Worm (Caenorhabditis elegans): Measurements from ENCODE around the gene C12D8.13.

The C12D8.13 gene

ce11 chrV:10243105-10243504 lies 22.6 kb upstream of the C12D8.13 start, which contains the start of gene C12D8.9:
C12D8.9 (minus strand) TSS chrV:10243205.
- TF ChIP-seq nhr-77 (tag; optimal IDR thresholded peaks at IDR 0.05) (no peak), aly-2 (tag; optimal IDR thresholded peaks at IDR 0.05) (no peak), lin-13 (GFP tag; optimal IDR thresholded peaks at IDR 0.05) (no peak), mab-5 (tag; optimal IDR thresholded peaks at IDR 0.05) (no peak), ceh-82 (tag; optimal IDR thresholded peaks at IDR 0.05) (no peak), elt-1 (tag; optimal IDR thresholded peaks at IDR 0.05) (no peak), gmeb-1 (tag; optimal IDR thresholded peaks at IDR 0.05) (no peak), unc-55 (GFP tag; optimal IDR thresholded peaks at IDR 0.05) (no peak), ceh-16 (tag; optimal IDR thresholded peaks at IDR 0.05) (no peak), crh-2 (tag; optimal IDR thresholded peaks at IDR 0.05) (no peak), nhr-12 (tag; optimal IDR thresholded peaks at IDR 0.05) (no peak), nhr-25 (tag; optimal IDR thresholded peaks at IDR 0.05) (no peak), lin-11 (tag; optimal IDR thresholded peaks at IDR 0.05) (no peak)

- no peak for TF ChIP-seq nhr-10 (tag; optimal IDR thresholded peaks at IDR 0.05)
- TF ChIP-seq snpc-4 (tag; optimal IDR thresholded peaks at IDR 0.05) = no peak
- no peak for TF ChIP-seq C34F6.9 (tag; optimal IDR thresholded peaks at IDR 0.05)
- no peak for TF ChIP-seq mbf-1 (tag; optimal IDR thresholded peaks at IDR 0.05)
Observed at ce11 chrV:10241121-10241803, 20.8 kb upstream of the C12D8.13 start, which contains the start of the genes C12D8.21 and col-148. C12D8.21 (minus strand) TSS chrV:10241188. col-148 (plus strand) TSS chrV:10241753.

- TF ChIP-seq gmeb-1 (tag; optimal IDR thresholded peaks at IDR 0.05) (no peak), nhr-25 (tag; optimal IDR thresholded peaks at IDR 0.05) (no peak)
Observed at ce11 chrV:10239861-10240260, 19.4 kb upstream of the C12D8.13 start, which contains the start of gene fipr-8. fipr-8 (minus strand) TSS chrV:10239961.

ce11 chrV:10238665-10239064 lies 18.2 kb upstream of the C12D8.13 start, which contains the start of gene fubl-1:
fubl-1 (minus strand) TSS chrV:10238866.
- TF ChIP-seq mbf-1 (tag; optimal IDR thresholded peaks at IDR 0.05) (no peak), elt-3 (tag; optimal IDR thresholded peaks at IDR 0.05) (no peak), ZK546.5 (tag; optimal IDR thresholded peaks at IDR 0.05) (no peak), C34F6.9 (tag; optimal IDR thresholded peaks at IDR 0.05) (peak; percentile 50), egl-27 (tag; optimal IDR thresholded peaks at IDR 0.05) (no peak), elt-1 (tag; optimal IDR thresholded peaks at IDR 0.05) (no peak), nhr-23 (tag; optimal IDR thresholded peaks at IDR 0.05) (no peak), nhr-11 (tag; optimal IDR thresholded peaks at IDR 0.05) (no peak), alr-1 (tag; optimal IDR thresholded peaks at IDR 0.05) (no peak), nhr-129 (tag; optimal IDR thresholded peaks at IDR 0.05) (peak; percentile 29), ceh-82 (tag; optimal IDR thresholded peaks at IDR 0.05) (no peak), ama-1 (optimal IDR thresholded peaks at IDR 0.05) (peak; percentile 29), fos-1 (tag; optimal IDR thresholded peaks at IDR 0.05) (no peak), mdl-1 (tag; optimal IDR thresholded peaks at IDR 0.05) (no peak), lin-11 (tag; optimal IDR thresholded peaks at IDR 0.05) (peak; percentile 64), ztf-11 (tag; optimal IDR thresholded peaks at IDR 0.05) (no peak), nhr-10 (tag; optimal IDR thresholded peaks at IDR 0.05) (no peak), nhr-6 (tag; optimal IDR thresholded peaks at IDR 0.05) (no peak), unc-62 (GFP tag; optimal IDR thresholded peaks at IDR 0.05) (no peak), nhr-21 (tag; optimal IDR thresholded peaks at IDR 0.05) (no peak), zag-1 (tag; optimal IDR thresholded peaks at IDR 0.05) (no peak), unc-39 (tag; optimal IDR thresholded peaks at IDR 0.05) (no peak), sma-9 (GFP tag; optimal IDR thresholded peaks at IDR 0.05) (no peak), sma-9 (tag; optimal IDR thresholded peaks at IDR 0.05) (no peak), skn-1 (tag; optimal IDR thresholded peaks at IDR 0.05) (no peak), lin-39 (tag; optimal IDR thresholded peaks at IDR 0.05) (no peak), F13H6.1 (tag; optimal IDR thresholded peaks at IDR 0.05) (no peak), sma-3 (GFP tag; optimal IDR thresholded peaks at IDR 0.05) (no peak), crh-2 (tag; optimal IDR thresholded peaks at IDR 0.05) (no peak), aly-2 (tag; optimal IDR thresholded peaks at IDR 0.05) (no peak), R02D3.7 (tag; optimal IDR thresholded peaks at IDR 0.05) (no peak), Y55F3AM.14 (GFP tag; optimal IDR thresholded peaks at IDR 0.05) (no peak), peb-1 (tag; optimal IDR thresholded peaks at IDR 0.05) (no peak), nhr-12 (tag; optimal IDR thresholded peaks at IDR 0.05) (no peak), lsy-2 (tag; optimal IDR thresholded peaks at IDR 0.05) (peak in 1 of 2 experiments; percentile 43), nhr-237 (tag; optimal IDR thresholded peaks at IDR 0.05) (no peak), unc-55 (GFP tag; optimal IDR thresholded peaks at IDR 0.05) (peak; percentile 33)

Data from whole organism, L2 larva.